Fruit fly (Drosophila melanogaster): Measurements from ENCODE around the gene CG13138.

dm6 chr2L:10276846-10277245, 25.0 kb downstream of the CG13138 start:
- TF ChIP-seq CG8478 (optimal IDR thresholded peaks at IDR 0.05) (no peak), pan (optimal IDR thresholded peaks at IDR 0.05) (no peak), EcR (GFP tag; optimal IDR thresholded peaks at IDR 0.05) (no peak), psq (optimal IDR thresholded peaks at IDR 0.05) (no peak)
